Worm (Caenorhabditis elegans): Measurements from ENCODE around the gene mcm-5.

The mcm-5 gene

ce11 chrIII:4257896-4258295, 33.2 kb downstream of the mcm-5 start (continued):
- no peak for TF ChIP-seq lin-40 (tag; optimal IDR thresholded peaks at IDR 0.05)
- TF ChIP-seq egrh-3 (GFP tag; IDR thresholded peaks at IDR 0.05) = no peak
- TF ChIP-seq unc-62 (GFP tag; optimal IDR thresholded peaks at IDR 0.05) = no peak
- no peak for TF ChIP-seq ztf-3 (GFP tag; optimal IDR thresholded peaks at IDR 0.05)
- no peak for TF ChIP-seq K12H6.12 (tag; optimal IDR thresholded peaks at IDR 0.05)

- TF ChIP-seq pha-4 (tag; optimal IDR thresholded peaks at IDR 0.05) (no peak), attf-5 (GFP tag; optimal IDR thresholded peaks at IDR 0.05) (no peak), let-526 (GFP tag; IDR thresholded peaks at IDR 0.05) (no peak), F23B12.7 (tag; optimal IDR thresholded peaks at IDR 0.05; ENCODE audit: insufficient read depth) (no peak), rec-8 (tag; optimal IDR thresholded peaks at IDR 0.05) (no peak), B0019.2 (GFP tag; conservative IDR thresholded peaks at IDR 0.05) (no peak), F22D6.2 (tag; optimal IDR thresholded peaks at IDR 0.05) (no peak), unc-62 (GFP tag; optimal IDR thresholded peaks at IDR 0.05) (no peak), Y53G8AR.9 (GFP tag; conservative IDR thresholded peaks at IDR 0.05) (no peak), nfya-1 (tag; optimal IDR thresholded peaks at IDR 0.05; ENCODE audit: borderline replicate concordance, insufficient read depth) (no peak), ztf-22 (GFP tag; optimal IDR thresholded peaks at IDR 0.05) (no peak), F52B5.7 (tag; optimal IDR thresholded peaks at IDR 0.05) (no peak), madf-6 (GFP tag; IDR thresholded peaks at IDR 0.05) (no peak), lag-1 (GFP tag; IDR thresholded peaks at IDR 0.05) (no peak), chd-7 (tag; optimal IDR thresholded peaks at IDR 0.05) (no peak), somi-1 (GFP tag; optimal IDR thresholded peaks at IDR 0.05) (no peak)
Observed at ce11 chrIII:4247571-4247970, 43.5 kb downstream of the mcm-5 start, which contains the start of gene Y44F5A.1. Y44F5A.1 (minus strand) TSS chrIII:4247671.

- TF ChIP-seq F23B12.7 (tag; optimal IDR thresholded peaks at IDR 0.05; ENCODE audit: insufficient read depth) (no peak), sea-2 (GFP tag; IDR thresholded peaks at IDR 0.05) (no peak), F57C9.4 (tag; optimal IDR thresholded peaks at IDR 0.05) (no peak), Y67H2A.10 (GFP tag; conservative IDR thresholded peaks at IDR 0.05) (no peak), ztf-6 (GFP tag; IDR thresholded peaks at IDR 0.05) (no peak), ccch-3 (GFP tag; optimal IDR thresholded peaks at IDR 0.05) (no peak), ceh-27 (GFP tag; optimal IDR thresholded peaks at IDR 0.05) (no peak), hlh-12 (tag; optimal IDR thresholded peaks at IDR 0.05) (no peak), unc-62 (GFP tag; optimal IDR thresholded peaks at IDR 0.05) (no peak), B0261.1 (tag; optimal IDR thresholded peaks at IDR 0.05) (no peak), madf-6 (GFP tag; IDR thresholded peaks at IDR 0.05) (no peak), lag-1 (GFP tag; IDR thresholded peaks at IDR 0.05) (no peak), aptf-3 (GFP tag; IDR thresholded peaks at IDR 0.05) (no peak), lsl-1 (GFP tag; optimal IDR thresholded peaks at IDR 0.05) (no peak), F49E8.2 (tag; optimal IDR thresholded peaks at IDR 0.05; ENCODE audit: insufficient read depth) (no peak), cebp-1 (GFP tag; IDR thresholded peaks at IDR 0.05) (no peak), cebp-1 (tag; optimal IDR thresholded peaks at IDR 0.05) (no peak), atf-7 (tag; optimal IDR thresholded peaks at IDR 0.05) (no peak)
Observed at ce11 chrIII:4244285-4244684, 46.8 kb downstream of the mcm-5 start, which contains the start of gene zhit-2. zhit-2 (minus strand) TSS chrIII:4244385.

ce11 chrIII:4243461-4243860, 47.6 kb downstream of the mcm-5 start, which contains the start of gene mrpl-21:
mrpl-21 (minus strand) TSS chrIII:4243561.
- no peak for TF ChIP-seq Y56A3A.18 (GFP tag; IDR thresholded peaks at IDR 0.05)
- TF ChIP-seq Y79H2A.3 (GFP tag; conservative IDR thresholded peaks at IDR 0.05) = no peak
- TF ChIP-seq dox-1 (GFP tag; IDR thresholded peaks at IDR 0.05) = no peak
- TF ChIP-seq mxl-1 (tag; optimal IDR thresholded peaks at IDR 0.05) = no peak
- no peak for TF ChIP-seq snpc-3.4 (tag; optimal IDR thresholded peaks at IDR 0.05)
- TF ChIP-seq lin-26 (GFP tag; IDR thresholded peaks at IDR 0.05) = no peak
- TF ChIP-seq pha-4 (tag; optimal IDR thresholded peaks at IDR 0.05) = no peak
- no peak for TF ChIP-seq ets-4 (GFP tag; optimal IDR thresholded peaks at IDR 0.05)
- TF ChIP-seq ceh-91 (GFP tag; IDR thresholded peaks at IDR 0.05) = no peak
- no peak for TF ChIP-seq ztf-18 (tag; optimal IDR thresholded peaks at IDR 0.05)
- TF ChIP-seq Y53G8AR.9 (GFP tag; conservative IDR thresholded peaks at IDR 0.05) = no peak
- TF ChIP-seq lsy-27 (tag; optimal IDR thresholded peaks at IDR 0.05; ENCODE audit: borderline replicate concordance, insufficient read depth) = no peak
- TF ChIP-seq egrh-3 (GFP tag; IDR thresholded peaks at IDR 0.05) = no peak

Data from whole organism, young adult.